Fruit fly (Drosophila melanogaster) whole organism, wandering third instar larva: ENCODE results near the gene eIF3d1.

Experiments used
- Abd-B ChIP-seq: fragments of >200 bp; optimal IDR thresholded peaks from 2 replicates; lab custom pipeline; 2017; ENCODE audit warnings: missing biosample characterization, missing genetic modification characterization
- CG32264 ChIP-seq: fragments of 200-800 bp; sonication (Bioruptor generic); optimal IDR thresholded peaks from 2 replicates; lab custom pipeline; 2016; ENCODE audit warnings: missing biosample characterization, missing genetic modification characterization
- CrebA ChIP-seq: fragments of 200-800 bp; sonication (Bioruptor generic); optimal IDR thresholded peaks from 2 replicates; lab custom pipeline; 2016; ENCODE audit warnings: missing biosample characterization, mild to moderate bottlenecking, missing genetic modification characterization, borderline replicate concordance
- Dfd ChIP-seq: fragments of >200 bp; optimal IDR thresholded peaks from 2 replicates; lab custom pipeline; 2017; ENCODE audit warnings: missing biosample characterization, missing genetic modification characterization
- Dif ChIP-seq: fragments of 200-275, 200-300 bp; sonication (Bioruptor generic); optimal IDR thresholded peaks from 2 replicates; lab custom pipeline; 2018; ENCODE audit warnings: missing biosample characterization, missing genetic modification characterization; ENCODE audit not compliant: partially characterized antibody
- GATAd ChIP-seq: sonication (Bioruptor generic); optimal IDR thresholded peaks from 2 replicates; lab custom pipeline; 2016; ENCODE audit warnings: missing biosample characterization, missing genetic modification characterization
- Hnf4 ChIP-seq: fragments of 200-800 bp; sonication (Bioruptor generic); optimal IDR thresholded peaks from 2 replicates; lab custom pipeline; 2016; ENCODE audit warnings: missing biosample characterization, mild to moderate bottlenecking, missing genetic modification characterization
- Hr83 ChIP-seq: fragments of 200-300 bp; sonication (Bioruptor generic); optimal IDR thresholded peaks from 2 replicates; lab custom pipeline; 2016; ENCODE audit warnings: missing biosample characterization, mild to moderate bottlenecking, missing genetic modification characterization, moderate library complexity; ENCODE audit not compliant: poor library complexity, severe bottlenecking
- Jra ChIP-seq: sonication (Bioruptor generic); optimal IDR thresholded peaks from 2 replicates; lab custom pipeline; 2016; ENCODE audit warnings: missing biosample characterization, missing genetic modification characterization
- Mio ChIP-seq: sonication (Bioruptor generic); optimal IDR thresholded peaks from 2 replicates; lab custom pipeline; 2016; ENCODE audit warnings: missing biosample characterization, missing genetic modification characterization
- Myc ChIP-seq: fragments of >200 bp; optimal IDR thresholded peaks from 2 replicates; lab custom pipeline; 2017
- N ChIP-seq: fragments of >200 bp; optimal IDR thresholded peaks from 2 replicates; lab custom pipeline; 2018; ENCODE audit warnings: missing biosample characterization, missing external identifiers, missing genetic modification characterization
- OdsH ChIP-seq: fragments of 200-800 bp; sonication (Bioruptor generic); optimal IDR thresholded peaks from 2 replicates; lab custom pipeline; 2016; ENCODE audit warnings: missing biosample characterization, mild to moderate bottlenecking, missing genetic modification characterization
- Rel ChIP-seq, 2 experiments: fragments of 200-800 bp; sonication (Bioruptor generic) in 1 of 2; optimal IDR thresholded peaks; 2 replicates in 1 of 2; 3 replicates in 1 of 2; lab custom pipeline; 2016 to 2019; ENCODE audit warnings: mild to moderate bottlenecking in 2 of 2, missing biosample characterization in 2 of 2, missing genetic modification characterization in 2 of 2, moderate library complexity in 1 of 2
- Sp1 ChIP-seq: fragments of 200-800 bp; sonication (Bioruptor generic); optimal IDR thresholded peaks from 3 replicates; lab custom pipeline; 2019; ENCODE audit warnings: missing biosample characterization, mild to moderate bottlenecking, missing genetic modification characterization, moderate library complexity
- br ChIP-seq: fragments of 200-800 bp; sonication (Bioruptor generic); optimal IDR thresholded peaks from 2 replicates; lab custom pipeline; 2016; ENCODE audit warnings: missing biosample characterization, missing genetic modification characterization
- dmrt93B ChIP-seq: fragments of 200-800 bp; sonication (Bioruptor generic); optimal IDR thresholded peaks from 2 replicates; lab custom pipeline; 2018; ENCODE audit warnings: missing biosample characterization, mild to moderate bottlenecking, missing genetic modification characterization
- dsf ChIP-seq: sonication (Bioruptor generic); optimal IDR thresholded peaks from 2 replicates; lab custom pipeline; 2016; ENCODE audit warnings: missing biosample characterization, missing genetic modification characterization, borderline replicate concordance
- ey ChIP-seq: fragments of 200-800 bp; sonication (Bioruptor generic); optimal IDR thresholded peaks from 2 replicates; lab custom pipeline; 2016; ENCODE audit warnings: missing biosample characterization, missing genetic modification characterization
- foxo ChIP-seq, 2 experiments: fragments of 200-800 bp; sonication (Bioruptor generic); optimal IDR thresholded peaks; 2 replicates in 1 of 2; 3 replicates in 1 of 2; lab custom pipeline; 2016 to 2017; ENCODE audit warnings: missing biosample characterization in 2 of 2, missing genetic modification characterization in 2 of 2
- fru ChIP-seq: fragments of 200-800 bp; sonication (Bioruptor generic); optimal IDR thresholded peaks from 3 replicates; lab custom pipeline; 2016; ENCODE audit warnings: missing biosample characterization, mild to moderate bottlenecking, missing genetic modification characterization
- h ChIP-seq: fragments of 200-800 bp; sonication (Bioruptor generic); optimal IDR thresholded peaks from 3 replicates; lab custom pipeline; 2016; ENCODE audit warnings: missing biosample characterization, mild to moderate bottlenecking, missing genetic modification characterization
- jim ChIP-seq: fragments of 175-275, 200-325 bp; sonication (Bioruptor generic); optimal IDR thresholded peaks from 2 replicates; lab custom pipeline; 2016; ENCODE audit warnings: missing biosample characterization, mild to moderate bottlenecking, missing genetic modification characterization
- pan ChIP-seq: fragments of >200 bp; optimal IDR thresholded peaks from 2 replicates; lab custom pipeline; 2017
- rgr ChIP-seq: fragments of 200-800 bp; sonication (Bioruptor generic); optimal IDR thresholded peaks from 3 replicates; lab custom pipeline; 2016; ENCODE audit warnings: missing biosample characterization, mild to moderate bottlenecking, missing genetic modification characterization
- sage ChIP-seq: fragments of 200-800 bp; sonication (Bioruptor generic); optimal IDR thresholded peaks from 2 replicates; lab custom pipeline; 2016; ENCODE audit warnings: missing biosample characterization, mild to moderate bottlenecking, missing genetic modification characterization
- sv ChIP-seq: fragments of 200-800 bp; sonication (Bioruptor generic); optimal IDR thresholded peaks from 3 replicates; lab custom pipeline; 2016; ENCODE audit warnings: missing biosample characterization, missing genetic modification characterization
- tai ChIP-seq: sonication (Bioruptor generic); optimal IDR thresholded peaks from 2 replicates; lab custom pipeline; 2016; ENCODE audit warnings: missing biosample characterization, missing genetic modification characterization
- usp ChIP-seq: fragments of >200 bp; optimal IDR thresholded peaks from 2 replicates; lab custom pipeline; 2017; ENCODE audit warnings: missing biosample characterization, missing genetic modification characterization
- woc ChIP-seq: sonication (Bioruptor generic); optimal IDR thresholded peaks from 2 replicates; lab custom pipeline; 2016; ENCODE audit warnings: missing biosample characterization, mild to moderate bottlenecking, missing genetic modification characterization

The eIF3d1 gene

dm6 chr3R:23682203-23682602 is 2.4 kb downstream of the eIF3d1 start, which contains the start of gene CG16710:
Gene CG16710 (plus strand): TSS chr3R:23682503.
- TF ChIP-seq usp (GFP tag; lab: Kevin White, UChicago), result no peak
- TF ChIP-seq h (GFP tag; lab: Kevin White, UChicago), result no peak
- no peak for TF ChIP-seq foxo (GFP tag; optimal IDR thresholded peaks at IDR 0.05; lab: Kevin White, UChicago)
- no peak for TF ChIP-seq Hr83 (GFP tag; lab: Kevin White, UChicago)
- TF ChIP-seq dsf (GFP tag; lab: Kevin White, UChicago), result no peak
- TF ChIP-seq jim (GFP tag; lab: Kevin White, UChicago), result no peak
- TF ChIP-seq tai (GFP tag; lab: Kevin White, UChicago), result no peak
- no peak for TF ChIP-seq ey (GFP tag; lab: Kevin White, UChicago)
- TF ChIP-seq pan (lab: Kevin White, UChicago), result no peak
- TF ChIP-seq fru (GFP tag; lab: Kevin White, UChicago), result no peak
- no peak for TF ChIP-seq Rel (GFP tag; optimal IDR thresholded peaks at IDR 0.05; lab: Kevin White, UChicago)
- no peak for TF ChIP-seq Rel (tag; optimal IDR thresholded peaks at IDR 0.05; lab: Kevin White, UChicago)
- no peak for TF ChIP-seq GATAd (GFP tag; lab: Kevin White, UChicago)
- TF ChIP-seq N (GFP tag; lab: Kevin White, UChicago), result no peak
- no peak for TF ChIP-seq OdsH (GFP tag; lab: Kevin White, UChicago)

- TF ChIP-seq pan (lab: Kevin White, UChicago), result no peak
- no peak for TF ChIP-seq CG32264 (GFP tag; lab: Kevin White, UChicago)
- TF ChIP-seq jim (GFP tag; lab: Kevin White, UChicago), result no peak
- TF ChIP-seq rgr (GFP tag; lab: Kevin White, UChicago), result no peak
- TF ChIP-seq Mio (GFP tag; lab: Kevin White, UChicago), result no peak
- TF ChIP-seq foxo (GFP tag; optimal IDR thresholded peaks at IDR 0.05; lab: Kevin White, UChicago), result no peak
- TF ChIP-seq Dif (GFP tag; lab: Kevin White, UChicago), result no peak
- no peak for TF ChIP-seq CrebA (GFP tag; lab: Kevin White, UChicago)
- TF ChIP-seq ey (GFP tag; lab: Kevin White, UChicago), result no peak
- TF ChIP-seq dmrt93B, result no peak
- no peak for TF ChIP-seq Abd-B (GFP tag; lab: Kevin White, UChicago)
- TF ChIP-seq dsf (GFP tag; lab: Kevin White, UChicago), result no peak
- TF ChIP-seq Dfd, result no peak
- no peak for TF ChIP-seq sv (GFP tag; lab: Kevin White, UChicago)
- no peak for TF ChIP-seq GATAd (GFP tag; lab: Kevin White, UChicago)
- TF ChIP-seq sage (GFP tag; lab: Kevin White, UChicago), result no peak
- no peak for TF ChIP-seq woc
- TF ChIP-seq tai (GFP tag; lab: Kevin White, UChicago), result no peak
These were observed 3.9 kb downstream of the eIF3d1 start, which contains the start of gene CG18754 for dm6 chr3R:23683757-23684156. Gene CG18754 (plus strand): TSS chr3R:23684057.

- no peak for TF ChIP-seq Rel (GFP tag; optimal IDR thresholded peaks at IDR 0.05; lab: Kevin White, UChicago)
- peak; percentile 68 for TF ChIP-seq Rel (tag; optimal IDR thresholded peaks at IDR 0.05; lab: Kevin White, UChicago)
- no peak for TF ChIP-seq usp (GFP tag; lab: Kevin White, UChicago)
- TF ChIP-seq br, result no peak
- TF ChIP-seq jim (GFP tag; lab: Kevin White, UChicago), result no peak
These were observed 6.1 kb downstream of the eIF3d1 start, which contains the start of gene SPE for dm6 chr3R:23685955-23686354. Gene SPE (plus strand): TSS chr3R:23686255.

dm6 chr3R:23686924-23687323 is 7.1 kb downstream of the eIF3d1 start:
- TF ChIP-seq foxo (GFP tag; optimal IDR thresholded peaks at IDR 0.05; lab: Kevin White, UChicago) (no peak), Rel (GFP tag; optimal IDR thresholded peaks at IDR 0.05; lab: Kevin White, UChicago) (no peak), Rel (tag; optimal IDR thresholded peaks at IDR 0.05; lab: Kevin White, UChicago) (peak; percentile 86), Jra (GFP tag; lab: Kevin White, UChicago) (no peak), Sp1 (GFP tag; lab: Kevin White, UChicago) (no peak)

- TF ChIP-seq Sp1 (GFP tag; lab: Kevin White, UChicago) (no peak), Myc (lab: Kevin White, UChicago) (no peak), N (GFP tag; lab: Kevin White, UChicago) (no peak), Hnf4 (GFP tag; lab: Kevin White, UChicago) (no peak)
These were observed 14.8 kb downstream of the eIF3d1 start, which contains the start of gene CG10254 for dm6 chr3R:23694579-23695033. Gene CG10254 (minus strand): TSS chr3R:23694983.
